Worm (Caenorhabditis elegans): ENCODE results near the gene F52E1.5.
A peak's percentile ranks its signal among the peaks of the same experiment; 100 is the strongest.

The F52E1.5 gene

DNA sequence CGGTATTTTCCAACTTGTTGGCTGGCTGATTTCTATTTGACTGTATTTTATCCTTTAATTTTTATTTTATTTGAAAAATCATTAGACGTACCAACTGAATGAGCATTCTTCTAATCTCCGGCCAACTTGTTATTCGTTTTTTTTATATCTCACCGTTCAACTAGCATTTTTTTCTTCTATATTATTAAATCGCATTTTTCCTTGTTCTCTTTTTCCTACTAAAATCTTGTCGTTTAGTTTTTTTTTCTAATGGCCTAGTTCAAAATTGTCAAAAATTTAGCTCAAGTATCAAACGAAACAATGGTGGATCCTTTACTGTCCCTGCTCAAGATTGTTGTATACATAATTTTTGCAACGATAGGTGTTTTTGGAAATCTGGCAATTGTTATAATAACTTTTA, 27.9 kb upstream of the F52E1.5 start, which contains the start of gene srsx-22:
srsx-22 (plus strand) TSS at position 301 of the 400 bp plus-strand sequence.
- no peak for TF ChIP-seq elt-2 (tag; optimal IDR thresholded peaks at IDR 0.05)
- TF ChIP-seq snu-23 (GFP tag; optimal IDR thresholded peaks at IDR 0.05), result no peak
- TF ChIP-seq elt-3 (tag; optimal IDR thresholded peaks at IDR 0.05), result no peak
- no peak for TF ChIP-seq lin-39 (tag; optimal IDR thresholded peaks at IDR 0.05)
- no peak for TF ChIP-seq sup-37 (GFP tag; optimal IDR thresholded peaks at IDR 0.05)
- no peak for TF ChIP-seq nhr-47 (tag; optimal IDR thresholded peaks at IDR 0.05)
- TF ChIP-seq ztf-4 (tag; optimal IDR thresholded peaks at IDR 0.05), result no peak
- no peak for TF ChIP-seq nhr-85 (tag)
- no peak for TF ChIP-seq zip-4 (GFP tag; optimal IDR thresholded peaks at IDR 0.05)
- no peak for TF ChIP-seq lin-13 (GFP tag; optimal IDR thresholded peaks at IDR 0.05)
- no peak for TF ChIP-seq nhr-20 (tag; optimal IDR thresholded peaks at IDR 0.05)

DNA sequence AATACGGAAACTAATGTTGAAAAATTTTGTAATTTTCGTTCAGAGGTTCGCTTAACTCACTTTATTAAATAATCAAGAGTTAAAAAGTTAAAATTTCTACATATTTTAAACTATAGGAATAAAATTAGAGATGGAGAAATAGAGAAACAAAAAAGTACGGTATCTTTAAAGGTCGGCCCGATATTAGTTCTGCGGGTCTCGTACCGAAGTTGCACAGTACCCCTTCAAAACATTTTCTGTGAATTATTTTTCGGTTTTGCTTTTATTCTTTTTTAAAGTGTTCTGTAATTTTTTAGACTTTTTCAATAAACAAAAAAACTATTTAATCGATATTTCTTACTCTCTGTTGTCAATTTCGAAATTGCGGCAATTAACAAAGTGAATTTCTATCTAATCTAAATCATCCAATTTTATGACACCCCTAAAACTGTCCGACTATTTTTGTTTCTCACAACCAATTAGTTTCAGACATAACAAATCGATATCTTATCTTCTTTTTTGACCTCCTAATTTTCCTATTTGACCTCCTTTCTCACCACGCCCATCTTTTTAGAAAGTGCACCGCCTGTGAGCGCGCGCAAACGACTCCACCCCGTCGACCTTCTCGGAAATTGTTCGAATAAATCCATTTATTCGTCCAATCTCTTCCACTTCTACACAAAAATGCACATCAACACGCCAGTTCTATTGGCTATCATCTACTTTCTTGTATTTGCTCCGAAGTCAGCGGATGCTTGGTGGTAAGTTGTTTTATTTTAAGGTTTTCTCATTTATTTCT, 23.7 kb upstream of the F52E1.5 start, which contains the start of gene mom-2:
mom-2 (plus strand) TSS at position 554 of the 778 bp plus-strand sequence.
- no peak for TF ChIP-seq zag-1 (tag; optimal IDR thresholded peaks at IDR 0.05)
- no peak for TF ChIP-seq alr-1 (tag; optimal IDR thresholded peaks at IDR 0.05; ENCODE audit: borderline replicate concordance)
- no peak for TF ChIP-seq C16A3.4 (tag; optimal IDR thresholded peaks at IDR 0.05)

DNA sequence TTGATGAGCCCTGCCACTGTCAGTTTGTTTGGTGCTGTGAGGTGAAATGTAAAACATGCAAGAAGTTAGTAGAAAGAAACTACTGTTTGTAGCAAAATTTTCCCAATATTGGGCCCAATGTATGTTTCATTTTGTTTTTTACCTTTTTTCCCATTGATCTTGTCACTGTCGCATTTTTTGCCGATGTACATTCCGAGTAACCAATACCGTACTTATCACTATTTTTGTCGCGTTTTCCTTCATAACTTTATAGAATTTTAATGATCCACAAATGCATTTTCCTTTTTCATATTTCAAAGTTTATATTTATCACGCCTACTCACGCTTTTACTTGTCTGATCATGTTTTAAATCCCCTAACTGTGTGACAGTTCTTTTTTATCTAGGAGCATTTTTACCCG, 21.6 kb upstream of the F52E1.5 start:
- TF ChIP-seq lin-35 (GFP tag; optimal IDR thresholded peaks at IDR 0.05), result no peak
- no peak for TF ChIP-seq ceh-82 (tag; optimal IDR thresholded peaks at IDR 0.05)
- no peak for TF ChIP-seq skn-1 (tag; optimal IDR thresholded peaks at IDR 0.05)
- no peak for TF ChIP-seq fkh-10 (GFP tag; optimal IDR thresholded peaks at IDR 0.05)
- no peak for TF ChIP-seq mdl-1 (tag; optimal IDR thresholded peaks at IDR 0.05)
- TF ChIP-seq fos-1 (tag; optimal IDR thresholded peaks at IDR 0.05), result no peak

- no peak for TF ChIP-seq lir-3 (tag; optimal IDR thresholded peaks at IDR 0.05; ENCODE audit: poor library complexity)
- no peak for TF ChIP-seq efl-1 (optimal IDR thresholded peaks at IDR 0.05)
- TF ChIP-seq efl-1 (GFP tag; optimal IDR thresholded peaks at IDR 0.05 in 1 of 2), result peak in 1 of 2 experiments; percentile 63
These were observed 20.6 kb upstream of the F52E1.5 start for ce11 chrV:8358702-8359101.

DNA sequence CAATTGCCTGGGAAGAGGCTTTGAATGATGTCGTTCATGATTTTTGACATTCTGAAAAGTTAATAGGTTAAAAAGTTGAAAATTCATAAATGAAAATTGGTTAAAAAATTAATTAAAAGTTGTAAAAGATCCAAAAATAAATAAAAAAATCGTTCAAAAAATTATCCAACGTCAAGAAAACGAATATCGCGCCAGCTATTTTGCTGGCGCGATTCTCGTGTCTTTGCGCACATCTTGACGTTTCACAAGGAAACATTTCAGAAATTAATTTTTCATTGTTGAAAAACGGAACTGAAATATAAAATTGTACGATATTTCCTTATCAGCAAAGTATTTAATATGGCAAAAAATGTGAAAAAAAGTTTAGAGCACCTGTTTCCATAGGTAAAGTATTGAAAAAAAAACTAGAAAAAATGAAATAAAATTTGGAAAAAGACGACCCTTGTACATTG, 20.2 kb upstream of the F52E1.5 start, which contains the start of gene mpdu-1:
mpdu-1 (minus strand) TSS at position 51 of the 452 bp plus-strand sequence.
- TF ChIP-seq mab-9 (GFP tag; IDR thresholded peaks at IDR 0.05), result no peak
- no peak for TF ChIP-seq lin-14 (GFP tag; optimal IDR thresholded peaks at IDR 0.05)
- TF ChIP-seq efl-1 (optimal IDR thresholded peaks at IDR 0.05), result peak; percentile 59 to 75
- TF ChIP-seq efl-1 (GFP tag; optimal IDR thresholded peaks at IDR 0.05 in 1 of 2), result peak; percentile 66 to 97
- peak; percentile 8 for TF ChIP-seq nhr-77 (tag; optimal IDR thresholded peaks at IDR 0.05)
- peak; percentile 78 for TF ChIP-seq nhr-20 (tag; optimal IDR thresholded peaks at IDR 0.05)
- TF ChIP-seq irx-1 (tag; optimal IDR thresholded peaks at IDR 0.05), result peak; percentile 63
- no peak for TF ChIP-seq aha-1 (tag; optimal IDR thresholded peaks at IDR 0.05)
- TF ChIP-seq fkh-8 (tag; optimal IDR thresholded peaks at IDR 0.05), result peak; percentile 21
- peak; percentile 80 for TF ChIP-seq nhr-71 (tag; optimal IDR thresholded peaks at IDR 0.05)
- TF ChIP-seq unc-30 (tag; optimal IDR thresholded peaks at IDR 0.05), result no peak
- peak in 1 of 2 experiments; percentile 23 for TF ChIP-seq mdl-1 (tag; optimal IDR thresholded peaks at IDR 0.05)
- peak; percentile 24 for TF ChIP-seq lin-13 (GFP tag; optimal IDR thresholded peaks at IDR 0.05)
- no peak for TF ChIP-seq ceh-90 (tag; optimal IDR thresholded peaks at IDR 0.05)
- TF ChIP-seq ceh-88 (GFP tag; IDR thresholded peaks at IDR 0.05), result no peak
- peak; percentile 83 for TF ChIP-seq nhr-85 (tag)
- TF ChIP-seq elt-2 (tag; optimal IDR thresholded peaks at IDR 0.05), result peak; percentile 77
- TF ChIP-seq blmp-1 (tag; optimal IDR thresholded peaks at IDR 0.05), result peak; percentile 72
- peak; percentile 76 for TF ChIP-seq snu-23 (GFP tag; optimal IDR thresholded peaks at IDR 0.05)
- no peak for TF ChIP-seq C04F5.9 (tag; optimal IDR thresholded peaks at IDR 0.05)
- TF ChIP-seq ceh-8 (GFP tag; optimal IDR thresholded peaks at IDR 0.05), result peak; percentile 8
- TF ChIP-seq zip-4 (GFP tag; optimal IDR thresholded peaks at IDR 0.05), result peak; percentile 3
- peak; percentile 53 to 83 (median 58) for TF ChIP-seq ceh-82 (tag; optimal IDR thresholded peaks at IDR 0.05)
- TF ChIP-seq nhr-12 (tag; optimal IDR thresholded peaks at IDR 0.05), result no peak
- no peak for TF ChIP-seq alr-1 (tag; optimal IDR thresholded peaks at IDR 0.05; ENCODE audit: borderline replicate concordance)
- no peak for TF ChIP-seq aly-2 (tag; optimal IDR thresholded peaks at IDR 0.05)
- TF ChIP-seq skn-1 (tag; optimal IDR thresholded peaks at IDR 0.05), result peak; percentile 22
- peak; percentile 39 for TF ChIP-seq egl-13 (tag; optimal IDR thresholded peaks at IDR 0.05)
- peak; percentile 31 for TF ChIP-seq unc-130 (tag; optimal IDR thresholded peaks at IDR 0.05)
- TF ChIP-seq hlh-4 (tag; optimal IDR thresholded peaks at IDR 0.05), result no peak
- no peak for TF ChIP-seq nhr-11 (tag; optimal IDR thresholded peaks at IDR 0.05)
